Worm (Caenorhabditis elegans) whole organism, midembryonic: ENCODE data around the gene M57.2.

Experiments used
- T22C8.4 ChIP-seq: fragments of 200-800 bp; sonication (Bioruptor generic); IDR thresholded peaks from 2 replicates; pipeline ENCODE4 v1.3.6; 2022; ENCODE audit warnings: missing genetic modification characterization, missing compliant biosample characterization
- cog-1 ChIP-seq: sonication (generic microtip); optimal IDR thresholded peaks from 2 replicates; lab custom pipeline; 2016; ENCODE audit warnings: missing genetic modification characterization, missing compliant biosample characterization
- flt-1 ChIP-seq: fragments of 200-800 bp; sonication (Bioruptor generic); IDR thresholded peaks from 2 replicates; pipeline ENCODE4 v1.3.6; 2022; ENCODE audit warnings: missing genetic modification characterization, missing compliant biosample characterization
- klf-2 ChIP-seq: fragments of 200-800 bp; sonication (Bioruptor generic); conservative IDR thresholded peaks from 2 replicates; pipeline ENCODE4 v1.3.6; 2022; ENCODE audit warnings: missing genetic modification reagents, missing genetic modification characterization, missing compliant biosample characterization
- med-1 ChIP-seq: sonication (generic microtip); optimal IDR thresholded peaks from 2 replicates; lab custom pipeline; 2017; ENCODE audit warnings: missing genetic modification characterization, mild to moderate bottlenecking, missing compliant biosample characterization, antibody characterized with exemption, missing genetic modification reagents; ENCODE audit not compliant: insufficient read depth
- ref-1 ChIP-seq: fragments of 200-800 bp; sonication (Bioruptor generic); conservative IDR thresholded peaks from 2 replicates; pipeline ENCODE4 v1.3.6; 2022; ENCODE audit warnings: missing genetic modification reagents, missing genetic modification characterization, missing compliant biosample characterization
- tab-1 ChIP-seq: fragments of 200-800 bp; sonication (Bioruptor generic); IDR thresholded peaks from 2 replicates; pipeline ENCODE4 v1.3.6; 2022; ENCODE audit warnings: missing genetic modification characterization, missing compliant biosample characterization
- ztf-23 ChIP-seq: fragments of 200-800 bp; sonication (Bioruptor generic); IDR thresholded peaks from 2 replicates; pipeline ENCODE4 v1.3.6; 2022; ENCODE audit warnings: missing genetic modification reagents, missing genetic modification characterization, missing compliant biosample characterization
- ztf-29 ChIP-seq: fragments of 200-800 bp; sonication (Bioruptor generic); IDR thresholded peaks from 2 replicates; pipeline ENCODE4 v1.3.6; 2022; ENCODE audit warnings: missing genetic modification reagents, missing genetic modification characterization, missing compliant biosample characterization

M57.2 gene

ce11 chrIV:3539253-3539652 is 12.1 kb downstream of the M57.2 start:
- TF ChIP-seq med-1 (GFP tag; lab: Kevin White, UChicago), result no peak
- TF ChIP-seq flt-1 (GFP tag; lab: Robert Waterston, UW), result no peak
- no peak for TF ChIP-seq ztf-29
- TF ChIP-seq ztf-23, result no peak
- TF ChIP-seq klf-2 (GFP tag; lab: Robert Waterston, UW), result no peak
- no peak for TF ChIP-seq tab-1 (GFP tag; lab: Robert Waterston, UW)
- no peak for TF ChIP-seq cog-1
- no peak for TF ChIP-seq T22C8.4 (GFP tag; lab: Robert Waterston, UW)
- no peak for TF ChIP-seq ref-1 (GFP tag; lab: Robert Waterston, UW)

ce11 chrIV:3539872-3540271 is 12.7 kb downstream of the M57.2 start, which contains the start of gene B0212.3:
Gene B0212.3, plus strand, starts transcription at chrIV:3540172.
- no peak for TF ChIP-seq T22C8.4 (GFP tag; lab: Robert Waterston, UW)
- no peak for TF ChIP-seq klf-2 (GFP tag; lab: Robert Waterston, UW)
- no peak for TF ChIP-seq flt-1 (GFP tag; lab: Robert Waterston, UW)
- no peak for TF ChIP-seq cog-1
- no peak for TF ChIP-seq ztf-29
- no peak for TF ChIP-seq med-1 (GFP tag; lab: Kevin White, UChicago)
- no peak for TF ChIP-seq ztf-23
- no peak for TF ChIP-seq ref-1 (GFP tag; lab: Robert Waterston, UW)
- no peak for TF ChIP-seq tab-1 (GFP tag; lab: Robert Waterston, UW)

DNA sequence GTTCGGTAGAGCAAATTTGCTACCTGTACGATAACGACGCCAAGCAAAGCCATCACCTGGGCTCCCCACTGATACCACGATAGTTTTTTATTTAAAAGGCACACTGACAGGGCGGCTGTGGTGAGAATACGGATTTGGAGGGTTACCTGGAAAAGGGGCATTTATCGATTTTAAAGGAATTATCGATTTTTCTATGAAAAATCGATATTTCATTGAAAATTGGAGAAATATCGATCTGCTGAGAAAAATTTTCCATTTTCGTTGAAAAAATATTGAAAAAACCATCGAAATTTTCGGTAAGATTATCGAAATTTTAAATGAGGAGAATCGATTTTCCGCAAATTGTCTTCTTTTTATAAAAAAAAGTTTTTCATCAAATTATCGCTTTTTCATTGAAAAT is 17.9 kb downstream of the M57.2 start:
- no peak for TF ChIP-seq ztf-29
- TF ChIP-seq T22C8.4 (GFP tag; lab: Robert Waterston, UW), result 0 out of 2 replicates have a peak, but pooled peaks have one; percentile 58
- no peak for TF ChIP-seq tab-1 (GFP tag; lab: Robert Waterston, UW)
- TF ChIP-seq klf-2 (GFP tag; lab: Robert Waterston, UW), result no peak

DNA sequence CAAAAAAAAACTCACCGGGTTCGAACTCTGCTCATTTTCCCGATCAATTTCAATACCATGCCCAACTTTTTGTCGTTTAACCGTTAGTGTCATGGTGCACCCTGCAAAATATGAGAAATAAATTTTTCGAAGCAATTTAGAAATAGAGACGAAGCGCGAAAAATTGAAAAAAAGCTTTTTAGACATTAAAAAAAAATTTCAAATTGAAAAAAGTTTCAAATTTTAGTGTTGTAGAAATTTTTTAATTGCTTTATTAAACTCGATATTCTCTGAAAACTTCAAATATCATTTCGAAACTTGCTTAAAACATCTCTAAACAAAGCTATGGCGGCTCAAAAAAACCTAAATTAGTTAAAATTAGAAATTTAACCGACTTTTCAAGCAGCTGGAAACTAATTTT is 20.3 kb downstream of the M57.2 start, which contains the start of gene nstp-6:
Gene nstp-6 (minus strand): TSS at position 101 of the 400 bp plus-strand sequence.
- TF ChIP-seq flt-1 (GFP tag; lab: Robert Waterston, UW), result no peak

ce11 chrIV:3548315-3548714 is 21.2 kb downstream of the M57.2 start:
- TF ChIP-seq ref-1 (GFP tag; lab: Robert Waterston, UW) (no peak), med-1 (GFP tag; lab: Kevin White, UChicago) (no peak), flt-1 (GFP tag; lab: Robert Waterston, UW) (no peak), cog-1 (no peak), ztf-29 (no peak), T22C8.4 (GFP tag; lab: Robert Waterston, UW) (no peak), tab-1 (GFP tag; lab: Robert Waterston, UW) (no peak), ztf-23 (no peak), klf-2 (GFP tag; lab: Robert Waterston, UW) (no peak)

ce11 chrIV:3551777-3552462 is 24.8 kb downstream of the M57.2 start:
- TF ChIP-seq med-1 (GFP tag; lab: Kevin White, UChicago) (no peak), T22C8.4 (GFP tag; lab: Robert Waterston, UW) (peak; percentile 27; the same call in 1 of the 2 replicates), ref-1 (GFP tag; lab: Robert Waterston, UW) (peak; percentile 65; the same call in 1 of the 2 replicates), ztf-29 (peak; percentile 65; the same call in 1 of the 2 replicates), cog-1 (peak; percentile 26), klf-2 (GFP tag; lab: Robert Waterston, UW) (0 out of 2 replicates have a peak, but pooled peaks have one; percentile 26), tab-1 (GFP tag; lab: Robert Waterston, UW) (peak; percentile 85), ztf-23 (peak; percentile 61; the same call in 1 of the 2 replicates), flt-1 (GFP tag; lab: Robert Waterston, UW) (peak; percentile 91)

DNA sequence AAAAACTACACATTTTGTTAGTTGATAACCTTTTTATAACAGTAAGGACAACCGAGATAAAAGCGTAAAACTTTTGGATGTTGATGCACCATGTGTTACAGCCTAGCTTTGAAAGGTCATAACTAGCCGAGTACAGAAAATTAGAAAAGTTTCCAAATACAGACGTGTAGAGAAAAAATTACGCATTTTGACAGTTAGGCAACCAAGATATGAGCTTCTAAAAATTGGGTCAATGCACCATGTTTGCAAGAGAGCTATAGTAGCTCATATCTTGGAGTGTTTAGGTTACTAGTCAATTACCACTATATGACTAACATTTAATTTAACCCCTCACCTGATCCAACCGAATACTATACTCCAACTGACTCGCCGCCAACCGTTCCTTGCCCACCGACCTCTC is 25.8 kb downstream of the M57.2 start:
- TF ChIP-seq flt-1 (GFP tag; lab: Robert Waterston, UW) (no peak), T22C8.4 (GFP tag; lab: Robert Waterston, UW) (no peak), ref-1 (GFP tag; lab: Robert Waterston, UW) (no peak), cog-1 (no peak), ztf-29 (no peak), med-1 (GFP tag; lab: Kevin White, UChicago) (no peak), ztf-23 (no peak), tab-1 (GFP tag; lab: Robert Waterston, UW) (no peak), klf-2 (GFP tag; lab: Robert Waterston, UW) (no peak)

DNA sequence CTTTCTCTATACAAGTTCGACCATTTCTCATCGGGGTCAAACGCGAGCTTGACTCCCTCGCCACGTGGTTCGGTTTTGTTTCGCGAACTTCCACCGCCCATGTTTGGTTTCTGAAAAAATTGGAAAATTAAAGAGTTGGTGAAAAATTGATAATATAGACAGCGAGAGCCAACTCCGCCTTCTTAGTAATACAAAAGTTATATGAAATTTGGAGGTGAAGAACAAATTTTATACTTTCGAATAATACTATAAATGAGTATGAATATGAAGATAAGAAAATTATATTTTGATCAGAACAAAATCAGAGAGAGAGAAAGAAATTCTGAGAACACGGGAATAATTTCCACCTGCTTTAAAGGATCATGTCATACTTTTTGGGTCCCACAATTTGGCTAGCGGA is 30.2 kb downstream of the M57.2 start, which contains the start of gene osm-9:
Gene osm-9 (minus strand): TSS at position 101 of the 400 bp plus-strand sequence.
- TF ChIP-seq T22C8.4 (GFP tag; lab: Robert Waterston, UW), result no peak
- no peak for TF ChIP-seq ref-1 (GFP tag; lab: Robert Waterston, UW)
- no peak for TF ChIP-seq cog-1
- TF ChIP-seq ztf-29, result no peak
- no peak for TF ChIP-seq flt-1 (GFP tag; lab: Robert Waterston, UW)
- no peak for TF ChIP-seq tab-1 (GFP tag; lab: Robert Waterston, UW)
- no peak for TF ChIP-seq ztf-23
- no peak for TF ChIP-seq klf-2 (GFP tag; lab: Robert Waterston, UW)
- TF ChIP-seq med-1 (GFP tag; lab: Kevin White, UChicago), result no peak

ce11 chrIV:3559201-3559600 is 32.0 kb downstream of the M57.2 start:
- TF ChIP-seq ztf-23 (no peak), klf-2 (GFP tag; lab: Robert Waterston, UW) (no peak), ref-1 (GFP tag; lab: Robert Waterston, UW) (no peak), flt-1 (GFP tag; lab: Robert Waterston, UW) (no peak), cog-1 (no peak), ztf-29 (no peak), T22C8.4 (GFP tag; lab: Robert Waterston, UW) (no peak), med-1 (GFP tag; lab: Kevin White, UChicago) (no peak), tab-1 (GFP tag; lab: Robert Waterston, UW) (no peak)
